Worm (Caenorhabditis elegans): ENCODE measurements around the gene F17C8.3.

- TF ChIP-seq pqm-1 (tag; optimal IDR thresholded peaks at IDR 0.05): no peak
- no peak for TF ChIP-seq pha-4 (GFP tag; IDR thresholded peaks at IDR 0.05)
- TF ChIP-seq pha-4 (tag; optimal IDR thresholded peaks at IDR 0.05): no peak
- no peak for TF ChIP-seq madf-9 (GFP tag; conservative IDR thresholded peaks at IDR 0.05)
- TF ChIP-seq nhr-77 (tag; optimal IDR thresholded peaks at IDR 0.05): no peak
- no peak for TF ChIP-seq mdl-1 (tag; optimal IDR thresholded peaks at IDR 0.05)
- no peak for TF ChIP-seq jun-1 (tag; optimal IDR thresholded peaks at IDR 0.05)
- no peak for TF ChIP-seq nhr-237 (tag; optimal IDR thresholded peaks at IDR 0.05)
- no peak for TF ChIP-seq mxl-3 (GFP tag; optimal IDR thresholded peaks at IDR 0.05)
- no peak for TF ChIP-seq snpc-4 (tag; optimal IDR thresholded peaks at IDR 0.05)
- TF ChIP-seq attf-4 (tag; optimal IDR thresholded peaks at IDR 0.05): no peak
- no peak for TF ChIP-seq fkh-10 (GFP tag; optimal IDR thresholded peaks at IDR 0.05)
- TF ChIP-seq mxl-2 (GFP tag; conservative IDR thresholded peaks at IDR 0.05): no peak
These were observed 16.6 kb upstream of the F17C8.3 start, which contains the start of gene him-18 for ce11 chrIII:4715088-4715487.

Measured in whole organism, L4 larva.